Fruit fly (Drosophila melanogaster) whole organism, embryonic: ENCODE measurements around the gene Gr22c.
A peak's percentile ranks its signal among the peaks of the same experiment; 100 is the strongest.

Source experiments
- Adf1 ChIP-seq: fragments of 200-800 bp; sonication (Bioruptor generic); IDR thresholded peaks from 2 replicates; pipeline ENCODE4 v1.3.6; 2022; ENCODE audit warnings: missing biosample characterization, missing genetic modification characterization
- CG10147 ChIP-seq: fragments of 200-800 bp; sonication (Bioruptor generic); optimal IDR thresholded peaks from 2 replicates; lab custom pipeline; 2019; ENCODE audit warnings: missing biosample characterization, mild to moderate bottlenecking, missing genetic modification characterization, moderate library complexity
- CG10274 ChIP-seq: fragments of 200-800 bp; sonication (Bioruptor generic); optimal IDR thresholded peaks from 3 replicates; lab custom pipeline; 2017; ENCODE audit warnings: missing biosample characterization, mild to moderate bottlenecking, missing genetic modification characterization
- CG11085 ChIP-seq: fragments of 200-800 bp; sonication (Bioruptor generic); IDR thresholded peaks from 2 replicates; pipeline ENCODE4 v1.3.6; 2022; ENCODE audit warnings: missing biosample characterization, missing genetic modification characterization
- CG12942 ChIP-seq: fragments of 200-800 bp; sonication (Bioruptor generic); optimal IDR thresholded peaks from 3 replicates; lab custom pipeline; 2016; ENCODE audit warnings: missing biosample characterization, missing genetic modification characterization
- CG14441 ChIP-seq: fragments of 200-800 bp; sonication (Bioruptor generic); IDR thresholded peaks from 2 replicates; pipeline ENCODE4 v1.3.6; 2022; ENCODE audit warnings: missing biosample characterization, missing genetic modification characterization
- CG14667 ChIP-seq: fragments of 200-800 bp; sonication (Bioruptor generic); IDR thresholded peaks from 2 replicates; pipeline ENCODE4 v1.3.6; 2022; ENCODE audit warnings: missing biosample characterization, missing genetic modification characterization
- CG14860 ChIP-seq: fragments of 200-800 bp; sonication (Bioruptor generic); IDR thresholded peaks from 3 replicates; pipeline ENCODE4 v1.3.6; 2022; ENCODE audit warnings: missing biosample characterization, missing genetic modification characterization; ENCODE audit not compliant: partially characterized antibody
- CG17568 ChIP-seq: fragments of 200-800 bp; sonication (Bioruptor generic); optimal IDR thresholded peaks from 2 replicates; lab custom pipeline; 2018; ENCODE audit warnings: missing biosample characterization, mild to moderate bottlenecking, missing genetic modification characterization, moderate library complexity
- CG1792 ChIP-seq: fragments of 200-800 bp; sonication (Bioruptor generic); optimal IDR thresholded peaks from 2 replicates; lab custom pipeline; 2016; ENCODE audit warnings: missing biosample characterization, missing genetic modification characterization
- CG18476 ChIP-seq: fragments of 200-800 bp; sonication (Bioruptor generic); optimal IDR thresholded peaks from 2 replicates; lab custom pipeline; 2016; ENCODE audit warnings: missing biosample characterization, mild to moderate bottlenecking, missing genetic modification characterization
- CG2875 ChIP-seq: fragments of 200-800 bp; sonication (Bioruptor generic); optimal IDR thresholded peaks from 2 replicates; lab custom pipeline; 2017; ENCODE audit warnings: missing biosample characterization, mild to moderate bottlenecking, missing genetic modification characterization, missing genetic modification reagents
- CG34422 ChIP-seq: fragments of 200-800 bp; sonication (Bioruptor generic); IDR thresholded peaks from 3 replicates; pipeline ENCODE4 v1.3.6; 2022; ENCODE audit warnings: missing biosample characterization, missing genetic modification characterization
- CG3838 ChIP-seq: fragments of 200-800 bp; sonication (Bioruptor generic); optimal IDR thresholded peaks from 3 replicates; lab custom pipeline; 2016; ENCODE audit warnings: missing biosample characterization, missing genetic modification characterization
- CG4360 ChIP-seq: fragments of 200-800 bp; sonication (Bioruptor generic); IDR thresholded peaks from 2 replicates; pipeline ENCODE4 v1.3.6; 2022; ENCODE audit warnings: missing biosample characterization, missing genetic modification characterization
- CG4617 ChIP-seq: fragments of 200-800 bp; sonication (Bioruptor generic); optimal IDR thresholded peaks from 3 replicates; lab custom pipeline; 2016; ENCODE audit warnings: missing biosample characterization, missing genetic modification characterization, borderline replicate concordance
- CG6175 ChIP-seq: fragments of 200-800 bp; sonication (Bioruptor generic); IDR thresholded peaks from 3 replicates; pipeline ENCODE4 v1.3.6; 2022; ENCODE audit warnings: missing biosample characterization, missing genetic modification characterization
- CG6683 ChIP-seq: fragments of 200-800 bp; sonication (Bioruptor generic); optimal IDR thresholded peaks from 2 replicates; lab custom pipeline; 2017; ENCODE audit warnings: missing biosample characterization, mild to moderate bottlenecking, missing genetic modification characterization, missing genetic modification reagents
- CG6791 ChIP-seq: fragments of 200-800 bp; sonication (Bioruptor generic); IDR thresholded peaks from 3 replicates; pipeline ENCODE4 v1.3.6; 2022; ENCODE audit warnings: missing biosample characterization, missing genetic modification characterization; ENCODE audit not compliant: partially characterized antibody
- CG8359 ChIP-seq: fragments of 200-800 bp; sonication (Bioruptor generic); optimal IDR thresholded peaks from 2 replicates; lab custom pipeline; 2017; ENCODE audit warnings: missing biosample characterization, mild to moderate bottlenecking, missing genetic modification characterization, borderline replicate concordance
- CG8765 ChIP-seq: fragments of 200-800 bp; sonication (Bioruptor generic); IDR thresholded peaks from 2 replicates; pipeline ENCODE4 v1.3.6; 2022; ENCODE audit warnings: missing biosample characterization, missing genetic modification characterization
- D19B ChIP-seq: fragments of 200-800 bp; sonication (Bioruptor generic); optimal IDR thresholded peaks from 2 replicates; lab custom pipeline; 2017; ENCODE audit warnings: missing biosample characterization, mild to moderate bottlenecking, missing genetic modification characterization
- Doc2 ChIP-seq: fragments of 200-800 bp; sonication (Bioruptor generic); IDR thresholded peaks from 2 replicates; pipeline ENCODE4 v1.3.6; 2022; ENCODE audit warnings: missing biosample characterization, missing genetic modification characterization
- Doc3 ChIP-seq: fragments of 200-800 bp; sonication (Bioruptor generic); IDR thresholded peaks from 3 replicates; pipeline ENCODE4 v1.3.6; 2022; ENCODE audit warnings: missing biosample characterization, missing genetic modification characterization; ENCODE audit not compliant: partially characterized antibody
- Fer1 ChIP-seq: fragments of 200-800 bp; sonication (Bioruptor generic); optimal IDR thresholded peaks from 2 replicates; lab custom pipeline; 2017; ENCODE audit warnings: missing biosample characterization, mild to moderate bottlenecking, missing genetic modification characterization
- Fer2 ChIP-seq: fragments of 200-800 bp; sonication (Bioruptor generic); optimal IDR thresholded peaks from 2 replicates; lab custom pipeline; 2018; ENCODE audit warnings: missing biosample characterization, mild to moderate bottlenecking, missing genetic modification characterization, moderate library complexity
- HHEX ChIP-seq: fragments of 200-800 bp; sonication (Bioruptor generic); optimal IDR thresholded peaks from 3 replicates; lab custom pipeline; 2017; ENCODE audit warnings: missing biosample characterization, mild to moderate bottlenecking, missing genetic modification characterization, missing genetic modification reagents
- HLH4C ChIP-seq: fragments of 200-800 bp; sonication (Bioruptor generic); IDR thresholded peaks from 3 replicates; pipeline ENCODE4 v1.3.6; 2022; ENCODE audit warnings: missing biosample characterization, missing genetic modification characterization; ENCODE audit not compliant: partially characterized antibody
- PHDP ChIP-seq: fragments of 200-800 bp; sonication (Bioruptor generic); optimal IDR thresholded peaks from 3 replicates; lab custom pipeline; 2018; ENCODE audit warnings: missing biosample characterization, mild to moderate bottlenecking, missing genetic modification characterization, moderate library complexity
- Ssrp ChIP-seq: fragments of 200-800 bp; sonication (Bioruptor generic); optimal IDR thresholded peaks from 2 replicates; lab custom pipeline; 2018; ENCODE audit warnings: missing biosample characterization, mild to moderate bottlenecking, missing genetic modification characterization, moderate library complexity
- ase ChIP-seq: fragments of 200-800 bp; sonication (Bioruptor generic); IDR thresholded peaks from 3 replicates; pipeline ENCODE4 v1.3.6; 2022; ENCODE audit warnings: missing biosample characterization, missing genetic modification characterization
- ash1 ChIP-seq: fragments of 200-800 bp; sonication (Bioruptor generic); optimal IDR thresholded peaks from 2 replicates; lab custom pipeline; 2018; ENCODE audit warnings: missing biosample characterization, mild to moderate bottlenecking, missing genetic modification characterization
- ato ChIP-seq: fragments of 200-800 bp; sonication (Bioruptor generic); IDR thresholded peaks from 2 replicates; pipeline ENCODE4 v1.3.6; 2022; ENCODE audit warnings: missing biosample characterization, missing genetic modification characterization; ENCODE audit not compliant: partially characterized antibody
- bigmax ChIP-seq: fragments of 200-800 bp; sonication (Bioruptor generic); optimal IDR thresholded peaks from 2 replicates; lab custom pipeline; 2018; ENCODE audit warnings: missing biosample characterization, mild to moderate bottlenecking, missing genetic modification characterization
- cato ChIP-seq: fragments of 200-800 bp; sonication (Bioruptor generic); optimal IDR thresholded peaks from 2 replicates; lab custom pipeline; 2016; ENCODE audit warnings: missing biosample characterization, missing genetic modification characterization, borderline replicate concordance
- dmrt99B ChIP-seq: fragments of 200-800 bp; sonication (Bioruptor generic); optimal IDR thresholded peaks from 2 replicates; lab custom pipeline; 2018; ENCODE audit warnings: missing biosample characterization, mild to moderate bottlenecking, missing genetic modification characterization, moderate library complexity
- dpn ChIP-seq, 2 experiments: fragments of 200-800 bp; sonication (Bioruptor generic); optimal IDR thresholded peaks; 3 replicates each; lab custom pipeline; 2016; ENCODE audit warnings: missing biosample characterization in 2 of 2, missing genetic modification characterization in 2 of 2
- hth ChIP-seq: fragments of >200 bp; optimal IDR thresholded peaks from 2 replicates; lab custom pipeline; 2017; ENCODE audit warnings: inconsistent platforms
- klu ChIP-seq: fragments of 200-800 bp; sonication (Bioruptor generic); IDR thresholded peaks from 2 replicates; pipeline ENCODE4 v1.3.6; 2022; ENCODE audit warnings: missing biosample characterization, missing genetic modification characterization
- lab ChIP-seq: fragments of 200-800 bp; sonication (Bioruptor generic); optimal IDR thresholded peaks from 3 replicates; lab custom pipeline; 2017; ENCODE audit warnings: missing biosample characterization, missing genetic modification characterization, mild to moderate bottlenecking, moderate library complexity, missing genetic modification reagents
- lilli ChIP-seq: fragments of 200-800 bp; sonication (Bioruptor generic); optimal IDR thresholded peaks from 3 replicates; lab custom pipeline; 2016; ENCODE audit warnings: missing biosample characterization, missing genetic modification characterization
- maf-S ChIP-seq: fragments of 200-800 bp; sonication (Bioruptor generic); optimal IDR thresholded peaks from 2 replicates; lab custom pipeline; 2016; ENCODE audit warnings: missing biosample characterization, missing genetic modification characterization
- pfk ChIP-seq: fragments of 200-800 bp; sonication (Bioruptor generic); optimal IDR thresholded peaks from 2 replicates; lab custom pipeline; 2018; ENCODE audit warnings: missing biosample characterization, mild to moderate bottlenecking, missing genetic modification characterization, moderate library complexity
- pita ChIP-seq: fragments of 200-800 bp; sonication (Bioruptor generic); optimal IDR thresholded peaks from 2 replicates; lab custom pipeline; 2017; ENCODE audit warnings: missing biosample characterization, mild to moderate bottlenecking, missing genetic modification characterization
- run ChIP-seq: fragments of 200-800 bp; sonication (Bioruptor generic); optimal IDR thresholded peaks from 3 replicates; lab custom pipeline; 2018; ENCODE audit warnings: missing biosample characterization, mild to moderate bottlenecking, missing genetic modification characterization
- slou ChIP-seq: fragments of 200-800 bp; sonication (Bioruptor generic); optimal IDR thresholded peaks from 3 replicates; lab custom pipeline; 2016; ENCODE audit warnings: missing biosample characterization, missing genetic modification characterization
- tap ChIP-seq: fragments of 200-800 bp; optimal IDR thresholded peaks from 3 replicates; lab custom pipeline; 2019; ENCODE audit warnings: missing biosample characterization, mild to moderate bottlenecking, missing genetic modification characterization, moderate library complexity
- vnd ChIP-seq: fragments of 200-800 bp; sonication (Bioruptor generic); IDR thresholded peaks from 3 replicates; pipeline ENCODE4 v1.3.6; 2022; ENCODE audit warnings: missing biosample characterization, missing genetic modification characterization; ENCODE audit not compliant: partially characterized antibody
- zen2 ChIP-seq: fragments of 200-800 bp; sonication (Bioruptor generic); IDR thresholded peaks from 3 replicates; pipeline ENCODE4 v1.3.6; 2022; ENCODE audit warnings: missing biosample characterization, missing genetic modification characterization; ENCODE audit not compliant: partially characterized antibody

Gr22c gene

DNA sequence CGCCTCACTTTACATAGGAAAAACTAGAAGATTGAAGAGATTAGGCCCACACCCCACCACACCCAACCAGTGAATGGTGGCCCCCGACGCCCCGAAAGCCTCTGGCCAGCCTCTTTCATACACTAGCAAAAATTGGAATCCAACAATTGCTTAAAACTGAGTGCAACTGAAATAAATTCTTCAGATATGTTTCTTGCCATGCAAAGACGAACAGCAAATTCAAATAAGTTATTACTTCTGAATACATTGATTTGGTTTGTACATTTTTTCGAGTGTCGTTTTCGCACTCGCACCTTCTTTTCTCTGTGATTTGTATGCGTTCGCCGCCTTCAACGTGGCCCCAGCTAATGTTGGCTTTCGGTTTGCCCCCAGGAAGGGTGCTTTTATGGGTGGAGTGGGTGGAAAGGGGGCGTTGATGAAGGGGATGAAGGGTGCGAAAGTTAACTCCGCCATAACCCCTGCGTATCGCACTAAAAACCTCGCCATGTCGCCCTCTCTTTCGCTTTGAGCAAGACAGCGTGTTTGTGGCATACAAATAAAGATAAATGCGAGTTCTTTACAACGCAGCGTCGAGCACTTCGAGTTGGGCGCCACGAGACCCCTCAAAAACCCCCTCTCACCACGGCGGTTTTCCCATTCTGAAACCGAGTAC, 46.2 kb upstream of the Gr22c start (continued):
- TF ChIP-seq HLH4C (GFP tag; lab: Robert Waterston, UW): no peak
- TF ChIP-seq CG6791 (GFP tag; lab: Robert Waterston, UW): no peak
- 0 out of 2 replicates have a peak, but pooled peaks have one; percentile 41 for TF ChIP-seq CG14667 (GFP tag; lab: Robert Waterston, UW)
- TF ChIP-seq CG11085 (GFP tag; lab: Robert Waterston, UW): no peak
- TF ChIP-seq zen2: no peak
- no peak for TF ChIP-seq ash1 (GFP tag; lab: Kevin White, UChicago)
- TF ChIP-seq Fer2 (tag; lab: Kevin White, UChicago): no peak
- TF ChIP-seq slou (GFP tag; lab: Kevin White, UChicago): peak; percentile 1
- TF ChIP-seq lilli: peak; percentile 55
- no peak for TF ChIP-seq CG6175 (GFP tag; lab: Robert Waterston, UW)
- peak; percentile 74 for TF ChIP-seq lab
- TF ChIP-seq PHDP (tag; lab: Kevin White, UChicago): peak; percentile 29
- TF ChIP-seq bigmax (GFP tag; lab: Kevin White, UChicago): no peak
- no peak for TF ChIP-seq CG2875 (GFP tag; lab: Kevin White, UChicago)
- peak; percentile 29 for TF ChIP-seq tap (tag; lab: Kevin White, UChicago)
- TF ChIP-seq CG6683 (GFP tag; lab: Kevin White, UChicago): peak; percentile 8
- TF ChIP-seq run (tag; lab: Kevin White, UChicago): no peak
- no peak for TF ChIP-seq pita (GFP tag; lab: Kevin White, UChicago)
- no peak for TF ChIP-seq CG1792 (GFP tag; lab: Kevin White, UChicago)
- no peak for TF ChIP-seq CG12942 (GFP tag; lab: Kevin White, UChicago)
- peak; percentile 30; the same call in 1 of the 2 replicates for TF ChIP-seq Adf1
- TF ChIP-seq dpn (GFP tag; optimal IDR thresholded peaks at IDR 0.05; lab: Kevin White, UChicago): peak; percentile 6 to 22
- no peak for TF ChIP-seq cato
- no peak for TF ChIP-seq CG8765 (GFP tag; lab: Robert Waterston, UW)
- TF ChIP-seq dmrt99B (tag; lab: Kevin White, UChicago): peak; percentile 45
- TF ChIP-seq Fer1 (GFP tag; lab: Kevin White, UChicago): peak; percentile 54
- TF ChIP-seq CG18476 (GFP tag; lab: Kevin White, UChicago): no peak
- peak; percentile 7 for TF ChIP-seq D19B
- TF ChIP-seq ato (GFP tag; lab: Robert Waterston, UW): no peak
- TF ChIP-seq HHEX (GFP tag; lab: Kevin White, UChicago): peak; percentile 2
- TF ChIP-seq maf-S (GFP tag; lab: Kevin White, UChicago): no peak
- 0 out of 3 replicates have a peak, but pooled peaks have one; percentile 28 for TF ChIP-seq CG34422
- no peak for TF ChIP-seq CG8359 (GFP tag; lab: Kevin White, UChicago)
- no peak for TF ChIP-seq klu
- TF ChIP-seq CG4360 (GFP tag; lab: Robert Waterston, UW): no peak
- no peak for TF ChIP-seq pfk (GFP tag; lab: Kevin White, UChicago)
- no peak for TF ChIP-seq CG4617 (GFP tag; lab: Kevin White, UChicago)
- TF ChIP-seq Doc2: no peak
- TF ChIP-seq CG14441 (GFP tag; lab: Robert Waterston, UW): no peak
- no peak for TF ChIP-seq Doc3 (GFP tag; lab: Robert Waterston, UW)
- no peak for TF ChIP-seq CG3838
- no peak for TF ChIP-seq Ssrp (tag; lab: Kevin White, UChicago)
- no peak for TF ChIP-seq hth (lab: Kevin White, UChicago)
- no peak for TF ChIP-seq CG14860 (GFP tag; lab: Robert Waterston, UW)
- TF ChIP-seq CG10147: peak; percentile 46
- TF ChIP-seq CG10274 (GFP tag; lab: Kevin White, UChicago): no peak
- no peak for TF ChIP-seq vnd (GFP tag; lab: Robert Waterston, UW)
- no peak for TF ChIP-seq CG17568
- no peak for TF ChIP-seq ase (GFP tag; lab: Robert Waterston, UW)
